Fruit fly (Drosophila melanogaster): Measurements from ENCODE around the gene pygo.

Gene pygo

dm6 chr3R:31590281-31590680 is 9.8 kb upstream of the pygo start, which contains the start of gene CG1638:
Gene CG1638 (plus strand): TSS chr3R:31590581.
- TF ChIP-seq kay (GFP tag; ENCODE audit: borderline replicate concordance) (peak; percentile 78), CG1620 (GFP tag; optimal IDR thresholded peaks at IDR 0.05) (no peak)

- TF ChIP-seq Crg-1 (GFP tag; optimal IDR thresholded peaks at IDR 0.05) (peak; percentile 98), CG11617 (GFP tag; optimal IDR thresholded peaks at IDR 0.05) (peak; percentile 100), Clk (GFP tag; optimal IDR thresholded peaks at IDR 0.05) (peak; percentile 99), CG14711 (tag; optimal IDR thresholded peaks at IDR 0.05) (peak; percentile 99), CG5204 (GFP tag; optimal IDR thresholded peaks at IDR 0.05) (peak; percentile 99), Mnt (GFP tag; optimal IDR thresholded peaks at IDR 0.05) (peak; percentile 98), CG1620 (GFP tag; optimal IDR thresholded peaks at IDR 0.05) (peak; percentile 98), cnc (optimal IDR thresholded peaks at IDR 0.05) (no peak), CG12768 (GFP tag; optimal IDR thresholded peaks at IDR 0.05) (peak; percentile 100), CG33017 (tag; optimal IDR thresholded peaks at IDR 0.05) (peak; percentile 100), kay (GFP tag; ENCODE audit: borderline replicate concordance) (peak; percentile 100), toe (GFP tag; optimal IDR thresholded peaks at IDR 0.05) (peak; percentile 97), cic (GFP tag; optimal IDR thresholded peaks at IDR 0.05) (peak; percentile 83), tj (GFP tag; optimal IDR thresholded peaks at IDR 0.05) (peak; percentile 94), CG7045 (GFP tag; optimal IDR thresholded peaks at IDR 0.05) (peak; percentile 99), CG7101 (tag; optimal IDR thresholded peaks at IDR 0.05) (peak; percentile 100), pad (GFP tag; optimal IDR thresholded peaks at IDR 0.05) (peak; percentile 95), Hr96 (GFP tag; optimal IDR thresholded peaks at IDR 0.05) (peak; percentile 98), bab1 (GFP tag; optimal IDR thresholded peaks at IDR 0.05) (peak; percentile 100), ovo (GFP tag; optimal IDR thresholded peaks at IDR 0.05) (peak; percentile 97)
These were observed 7.9 kb upstream of the pygo start, which contains the start of gene CG1635 for dm6 chr3R:31588374-31588773. Gene CG1635 (plus strand): TSS chr3R:31588673.

- TF ChIP-seq pad (GFP tag; optimal IDR thresholded peaks at IDR 0.05), result no peak
- TF ChIP-seq Crg-1 (GFP tag; optimal IDR thresholded peaks at IDR 0.05), result no peak
- TF ChIP-seq CG7101 (tag; optimal IDR thresholded peaks at IDR 0.05), result no peak
- no peak for TF ChIP-seq Hr96 (GFP tag; optimal IDR thresholded peaks at IDR 0.05)
- TF ChIP-seq CG14711 (tag; optimal IDR thresholded peaks at IDR 0.05), result peak; percentile 88
- no peak for TF ChIP-seq cic (GFP tag; optimal IDR thresholded peaks at IDR 0.05)
These were observed 467 bp downstream of the pygo start for dm6 chr3R:31580032-31580431.

- no peak for TF ChIP-seq ovo (GFP tag; optimal IDR thresholded peaks at IDR 0.05)
- no peak for TF ChIP-seq cnc (optimal IDR thresholded peaks at IDR 0.05)
- no peak for TF ChIP-seq CG5204 (GFP tag; optimal IDR thresholded peaks at IDR 0.05)
- TF ChIP-seq tj (GFP tag; optimal IDR thresholded peaks at IDR 0.05), result no peak
- no peak for TF ChIP-seq cic (GFP tag; optimal IDR thresholded peaks at IDR 0.05)
- TF ChIP-seq CG7101 (tag; optimal IDR thresholded peaks at IDR 0.05), result no peak
- TF ChIP-seq CG7045 (GFP tag; optimal IDR thresholded peaks at IDR 0.05), result no peak
- no peak for TF ChIP-seq Crg-1 (GFP tag; optimal IDR thresholded peaks at IDR 0.05)
- TF ChIP-seq CG33017 (tag; optimal IDR thresholded peaks at IDR 0.05), result no peak
- no peak for TF ChIP-seq CG11617 (GFP tag; optimal IDR thresholded peaks at IDR 0.05)
- no peak for TF ChIP-seq Clk (GFP tag; optimal IDR thresholded peaks at IDR 0.05)
- TF ChIP-seq Hr96 (GFP tag; optimal IDR thresholded peaks at IDR 0.05), result no peak
- no peak for TF ChIP-seq toe (GFP tag; optimal IDR thresholded peaks at IDR 0.05)
- no peak for TF ChIP-seq CG1620 (GFP tag; optimal IDR thresholded peaks at IDR 0.05)
- no peak for TF ChIP-seq Mnt (GFP tag; optimal IDR thresholded peaks at IDR 0.05)
- TF ChIP-seq kay (GFP tag; ENCODE audit: borderline replicate concordance), result no peak
- TF ChIP-seq bab1 (GFP tag; optimal IDR thresholded peaks at IDR 0.05), result no peak
- TF ChIP-seq CG14711 (tag; optimal IDR thresholded peaks at IDR 0.05), result no peak
- TF ChIP-seq CG12768 (GFP tag; optimal IDR thresholded peaks at IDR 0.05), result no peak
These were observed 3.1 kb downstream of the pygo start for dm6 chr3R:31577351-31577750.

- TF ChIP-seq CG14711 (tag; optimal IDR thresholded peaks at IDR 0.05), result peak; percentile 44
- peak; percentile 43 for TF ChIP-seq Hr96 (GFP tag; optimal IDR thresholded peaks at IDR 0.05)
- TF ChIP-seq bab1 (GFP tag; optimal IDR thresholded peaks at IDR 0.05), result peak; percentile 44
- TF ChIP-seq CG7101 (tag; optimal IDR thresholded peaks at IDR 0.05), result no peak
These were observed 8.6 kb downstream of the pygo start, which contains the start of gene gammaCOP for dm6 chr3R:31571885-31572292. Gene gammaCOP (plus strand): TSS chr3R:31572143.

- TF ChIP-seq bab1 (GFP tag; optimal IDR thresholded peaks at IDR 0.05), result no peak
- TF ChIP-seq toe (GFP tag; optimal IDR thresholded peaks at IDR 0.05), result no peak
- TF ChIP-seq Crg-1 (GFP tag; optimal IDR thresholded peaks at IDR 0.05), result no peak
- TF ChIP-seq CG5204 (GFP tag; optimal IDR thresholded peaks at IDR 0.05), result no peak
- no peak for TF ChIP-seq CG12768 (GFP tag; optimal IDR thresholded peaks at IDR 0.05)
- no peak for TF ChIP-seq CG33017 (tag; optimal IDR thresholded peaks at IDR 0.05)
- TF ChIP-seq Mnt (GFP tag; optimal IDR thresholded peaks at IDR 0.05), result no peak
- no peak for TF ChIP-seq Clk (GFP tag; optimal IDR thresholded peaks at IDR 0.05)
- no peak for TF ChIP-seq cnc (optimal IDR thresholded peaks at IDR 0.05)
These were observed 13.8 kb downstream of the pygo start for dm6 chr3R:31566738-31567137.

- TF ChIP-seq toe (GFP tag; optimal IDR thresholded peaks at IDR 0.05), result no peak
- no peak for TF ChIP-seq CG5204 (GFP tag; optimal IDR thresholded peaks at IDR 0.05)
- TF ChIP-seq pad (GFP tag; optimal IDR thresholded peaks at IDR 0.05), result no peak
These were observed 14.8 kb downstream of the pygo start for dm6 chr3R:31565738-31566137.
